Worm (Caenorhabditis elegans): Measurements from ENCODE around the gene Y34B4A.2.

- TF ChIP-seq jun-1 (tag; optimal IDR thresholded peaks at IDR 0.05) (no peak), ztf-11 (tag; optimal IDR thresholded peaks at IDR 0.05) (no peak), lin-14 (GFP tag; optimal IDR thresholded peaks at IDR 0.05) (no peak), ces-1 (GFP tag; optimal IDR thresholded peaks at IDR 0.05) (no peak), unc-86 (tag; optimal IDR thresholded peaks at IDR 0.05) (no peak)
Measured at ce11 chrX:5249603-5250002, 29.7 kb upstream of the Y34B4A.2 start, which contains the start of gene Y34B4A.10.

Measured in whole organism, L1 larva.